Worm (Caenorhabditis elegans): Measurements from ENCODE around the gene ZK686.5.

DNA sequence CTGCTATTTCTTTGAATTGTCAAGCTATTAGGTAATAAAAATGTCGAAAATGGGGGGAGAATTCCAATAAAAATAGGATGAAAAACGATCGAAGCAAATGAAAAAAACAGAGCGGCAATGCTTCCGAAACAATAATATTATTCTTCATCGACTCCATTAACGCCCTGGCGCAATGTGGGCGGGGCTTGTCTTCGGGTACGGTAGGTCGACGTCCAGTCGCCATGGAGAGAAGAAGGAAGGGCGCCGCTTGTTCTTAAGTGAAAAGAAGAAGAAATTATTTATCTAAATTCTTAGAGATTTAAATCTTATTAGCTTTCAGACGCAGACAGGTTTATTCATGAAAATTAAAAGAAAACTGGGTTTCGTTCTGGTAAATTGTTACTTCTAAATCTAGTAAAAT is 24.9 kb upstream of the ZK686.5 start:
- no peak for TF ChIP-seq nhr-76 (tag; optimal IDR thresholded peaks at IDR 0.05)
- no peak for TF ChIP-seq elt-1 (tag; optimal IDR thresholded peaks at IDR 0.05; ENCODE audit: borderline replicate concordance, insufficient read depth)
- TF ChIP-seq mab-5 (tag; optimal IDR thresholded peaks at IDR 0.05) = no peak
- TF ChIP-seq blmp-1 (tag; optimal IDR thresholded peaks at IDR 0.05) = no peak
- no peak for TF ChIP-seq unc-62 (GFP tag; optimal IDR thresholded peaks at IDR 0.05)
- no peak for TF ChIP-seq nhr-28 (tag; optimal IDR thresholded peaks at IDR 0.05)

All from whole organism, mixed stage, embryonic.